Fruit fly (Drosophila melanogaster) whole organism, embryonic: ENCODE data around the gene alphaSnap.

Experiments
- B-H2 ChIP-seq: fragments of 200-800 bp; sonication (Bioruptor generic); optimal IDR thresholded peaks from 2 replicates; lab custom pipeline; 2018; ENCODE audit warnings: missing biosample characterization, mild to moderate bottlenecking, missing genetic modification characterization
- CG11456 ChIP-seq: fragments of 200-800 bp; sonication (Bioruptor generic); IDR thresholded peaks from 3 replicates; pipeline ENCODE4 v1.3.6; 2022; ENCODE audit warnings: missing biosample characterization, missing genetic modification characterization
- CG12155 ChIP-seq: fragments of 200-800 bp; sonication (Bioruptor generic); optimal IDR thresholded peaks from 3 replicates; lab custom pipeline; 2016; ENCODE audit warnings: missing biosample characterization, missing genetic modification characterization
- CG1233 ChIP-seq: fragments of 200-800 bp; sonication (Bioruptor generic); optimal IDR thresholded peaks from 4 replicates; lab custom pipeline; 2018; ENCODE audit warnings: missing biosample characterization, mild to moderate bottlenecking, missing genetic modification characterization
- CG13624 ChIP-seq: fragments of 200-800 bp; sonication (Bioruptor generic); optimal IDR thresholded peaks from 2 replicates; lab custom pipeline; 2016; ENCODE audit warnings: missing biosample characterization, missing genetic modification characterization
- CG14667 ChIP-seq: fragments of 200-800 bp; sonication (Bioruptor generic); IDR thresholded peaks from 2 replicates; pipeline ENCODE4 v1.3.6; 2022; ENCODE audit warnings: missing biosample characterization, missing genetic modification characterization
- CG14710 ChIP-seq: fragments of 200-800 bp; sonication (Bioruptor generic); optimal IDR thresholded peaks from 3 replicates; lab custom pipeline; 2019; ENCODE audit warnings: missing biosample characterization, mild to moderate bottlenecking, missing genetic modification characterization, moderate library complexity
- CG15479 ChIP-seq: fragments of 200-800 bp; sonication (Bioruptor generic); optimal IDR thresholded peaks from 3 replicates; lab custom pipeline; 2019; ENCODE audit warnings: missing biosample characterization, mild to moderate bottlenecking, missing genetic modification characterization, moderate library complexity
- CG16779 ChIP-seq: fragments of 200-800 bp; sonication (Bioruptor generic); IDR thresholded peaks from 2 replicates; pipeline ENCODE4 v1.3.6; 2022; ENCODE audit warnings: missing biosample characterization, missing genetic modification characterization
- CG2120 ChIP-seq: fragments of 200-800 bp; sonication (Bioruptor generic); optimal IDR thresholded peaks from 3 replicates; lab custom pipeline; 2016; ENCODE audit warnings: missing biosample characterization, missing genetic modification characterization
- CG2129 ChIP-seq: fragments of 200-800 bp; sonication (Bioruptor generic); IDR thresholded peaks from 2 replicates; pipeline ENCODE4 v1.3.6; 2022; ENCODE audit warnings: missing biosample characterization, missing genetic modification characterization; ENCODE audit not compliant: partially characterized antibody
- CG8944 ChIP-seq: fragments of 200-800 bp; sonication (Bioruptor generic); optimal IDR thresholded peaks from 3 replicates; lab custom pipeline; 2016; ENCODE audit warnings: missing biosample characterization, missing genetic modification characterization
- Camta ChIP-seq: fragments of 200-800 bp; sonication (Bioruptor generic); optimal IDR thresholded peaks from 2 replicates; lab custom pipeline; 2016; ENCODE audit warnings: missing biosample characterization, missing genetic modification characterization
- Chrac-16 ChIP-seq: fragments of 200-800 bp; sonication (Bioruptor generic); optimal IDR thresholded peaks from 3 replicates; lab custom pipeline; 2016; ENCODE audit warnings: missing biosample characterization, missing genetic modification characterization
- D19B ChIP-seq: fragments of 200-800 bp; sonication (Bioruptor generic); optimal IDR thresholded peaks from 2 replicates; lab custom pipeline; 2017; ENCODE audit warnings: missing biosample characterization, mild to moderate bottlenecking, missing genetic modification characterization
- Dip3 ChIP-seq: fragments of 200-800 bp; sonication (Bioruptor generic); optimal IDR thresholded peaks from 3 replicates; lab custom pipeline; 2016; ENCODE audit warnings: missing biosample characterization, missing genetic modification characterization
- Dll ChIP-seq: fragments of 200-800 bp; sonication (Bioruptor generic); IDR thresholded peaks from 4 replicates; pipeline ENCODE4 v1.3.6; 2022; ENCODE audit warnings: missing biosample characterization, missing genetic modification characterization; ENCODE audit not compliant: partially characterized antibody
- Doc2 ChIP-seq: fragments of 200-800 bp; sonication (Bioruptor generic); IDR thresholded peaks from 2 replicates; pipeline ENCODE4 v1.3.6; 2022; ENCODE audit warnings: missing biosample characterization, missing genetic modification characterization
- Elba2 ChIP-seq: fragments of 200-800 bp; sonication (Bioruptor generic); optimal IDR thresholded peaks from 3 replicates; lab custom pipeline; 2016; ENCODE audit warnings: missing biosample characterization, missing genetic modification characterization
- Fer3 ChIP-seq: fragments of 200-800 bp; sonication (Bioruptor generic); optimal IDR thresholded peaks from 2 replicates; lab custom pipeline; 2018; ENCODE audit warnings: missing biosample characterization, mild to moderate bottlenecking, missing genetic modification characterization, moderate library complexity
- HLH54F ChIP-seq: fragments of 200-800 bp; sonication (Bioruptor generic); optimal IDR thresholded peaks from 3 replicates; lab custom pipeline; 2016; ENCODE audit warnings: missing biosample characterization, missing genetic modification characterization
- HLHmδ ChIP-seq: fragments of 200-800 bp; sonication (Bioruptor generic); optimal IDR thresholded peaks from 2 replicates; lab custom pipeline; 2018; ENCODE audit warnings: missing biosample characterization, mild to moderate bottlenecking, missing genetic modification characterization, moderate library complexity
- HmgD ChIP-seq: fragments of 200-800 bp; sonication (Bioruptor generic); optimal IDR thresholded peaks from 3 replicates; lab custom pipeline; 2016; ENCODE audit warnings: missing biosample characterization, missing genetic modification characterization
- MBD-R2 ChIP-seq: fragments of 200-800 bp; sonication (Bioruptor generic); IDR thresholded peaks from 2 replicates; pipeline ENCODE4 v1.3.6; 2022; ENCODE audit warnings: missing biosample characterization, missing genetic modification characterization
- Myb ChIP-seq: fragments of 200-800 bp; sonication (Bioruptor generic); optimal IDR thresholded peaks from 2 replicates; lab custom pipeline; 2016; ENCODE audit warnings: missing biosample characterization, missing genetic modification characterization
- Nf-YB ChIP-seq: fragments of 200-800 bp; sonication (Bioruptor generic); optimal IDR thresholded peaks from 3 replicates; lab custom pipeline; 2019; ENCODE audit warnings: missing biosample characterization, mild to moderate bottlenecking, missing genetic modification characterization, moderate library complexity
- Opbp ChIP-seq: fragments of 200-800 bp; sonication (Bioruptor generic); IDR thresholded peaks from 3 replicates; pipeline ENCODE4 v1.3.6; 2022; ENCODE audit warnings: missing biosample characterization, missing genetic modification characterization; ENCODE audit not compliant: partially characterized antibody
- Poxn ChIP-seq: fragments of 200-800 bp; sonication (Bioruptor generic); IDR thresholded peaks from 2 replicates; pipeline ENCODE4 v1.3.6; 2022; ENCODE audit warnings: missing biosample characterization, missing genetic modification characterization
- Spps ChIP-seq: fragments of 200-800 bp; sonication (Bioruptor generic); optimal IDR thresholded peaks from 2 replicates; lab custom pipeline; 2018; ENCODE audit warnings: missing biosample characterization, mild to moderate bottlenecking, missing genetic modification characterization
- ase ChIP-seq: fragments of 200-800 bp; sonication (Bioruptor generic); IDR thresholded peaks from 3 replicates; pipeline ENCODE4 v1.3.6; 2022; ENCODE audit warnings: missing biosample characterization, missing genetic modification characterization
- btn ChIP-seq: fragments of 200-800 bp; sonication (Bioruptor generic); optimal IDR thresholded peaks from 2 replicates; lab custom pipeline; 2016; ENCODE audit warnings: missing biosample characterization, missing genetic modification characterization
- crc ChIP-seq: fragments of 200-800 bp; sonication (Bioruptor generic); optimal IDR thresholded peaks from 2 replicates; lab custom pipeline; 2016; ENCODE audit warnings: missing biosample characterization, missing genetic modification characterization
- crol ChIP-seq: fragments of 200-800 bp; sonication (Bioruptor generic); IDR thresholded peaks from 2 replicates; pipeline ENCODE4 v1.3.6; 2022; ENCODE audit warnings: missing biosample characterization, missing genetic modification characterization
- ems ChIP-seq: fragments of 200-800 bp; sonication (Bioruptor generic); optimal IDR thresholded peaks from 3 replicates; lab custom pipeline; 2016; ENCODE audit warnings: missing biosample characterization, missing genetic modification characterization
- ftz-f1 ChIP-seq: fragments of 200-800 bp; sonication (Bioruptor generic); optimal IDR thresholded peaks from 2 replicates; lab custom pipeline; 2016; ENCODE audit warnings: missing biosample characterization, missing genetic modification characterization
- hkb ChIP-seq, 2 experiments: fragments of 200-800 bp in 1 of 2; fragments of >200 bp in 1 of 2; sonication (Bioruptor generic) in 1 of 2; IDR thresholded peaks in 1 of 2; optimal IDR thresholded peaks in 1 of 2; 2 replicates each; pipeline versions ENCODE4 v1.3.6 to Lab custom; 2017 to 2022; ENCODE audit warnings: missing biosample characterization in 1 of 2, missing genetic modification characterization in 1 of 2
- lilli ChIP-seq: fragments of 200-800 bp; sonication (Bioruptor generic); optimal IDR thresholded peaks from 3 replicates; lab custom pipeline; 2016; ENCODE audit warnings: missing biosample characterization, missing genetic modification characterization
- pb ChIP-seq: fragments of 200-800 bp; sonication (Bioruptor generic); optimal IDR thresholded peaks from 3 replicates; lab custom pipeline; 2016; ENCODE audit warnings: missing biosample characterization, missing genetic modification characterization
- peb ChIP-seq: fragments of 200-800 bp; sonication (Bioruptor generic); IDR thresholded peaks from 2 replicates; pipeline ENCODE4 v1.3.6; 2022; ENCODE audit warnings: missing biosample characterization, missing genetic modification characterization
- pros ChIP-seq: fragments of 200-800 bp; sonication (Bioruptor generic); optimal IDR thresholded peaks from 3 replicates; lab custom pipeline; 2019; ENCODE audit warnings: missing biosample characterization, mild to moderate bottlenecking, missing genetic modification characterization, moderate library complexity
- pum ChIP-seq: fragments of 200-800 bp; sonication (Bioruptor generic); optimal IDR thresholded peaks from 2 replicates; lab custom pipeline; 2016; ENCODE audit warnings: missing biosample characterization, missing genetic modification characterization
- repo ChIP-seq: fragments of 200-800 bp; sonication (Bioruptor generic); optimal IDR thresholded peaks from 2 replicates; lab custom pipeline; 2016; ENCODE audit warnings: missing biosample characterization, missing genetic modification characterization
- schlank ChIP-seq: fragments of 200-800 bp; sonication (Bioruptor generic); optimal IDR thresholded peaks from 2 replicates; lab custom pipeline; 2018; ENCODE audit warnings: missing biosample characterization, mild to moderate bottlenecking, missing genetic modification characterization
- sisA ChIP-seq: fragments of 200-800 bp; sonication (Bioruptor generic); IDR thresholded peaks from 2 replicates; pipeline ENCODE4 v1.3.6; 2022; ENCODE audit warnings: missing biosample characterization, missing genetic modification characterization
- so ChIP-seq: fragments of 200-800 bp; sonication (Bioruptor generic); IDR thresholded peaks from 3 replicates; pipeline ENCODE4 v1.3.6; 2022; ENCODE audit warnings: missing biosample characterization, missing genetic modification characterization
- tgo ChIP-seq: fragments of 200-800 bp; sonication (Bioruptor generic); IDR thresholded peaks from 3 replicates; pipeline ENCODE4 v1.3.6; 2022; ENCODE audit warnings: missing biosample characterization, missing genetic modification characterization
- vnd ChIP-seq: fragments of 200-800 bp; sonication (Bioruptor generic); IDR thresholded peaks from 3 replicates; pipeline ENCODE4 v1.3.6; 2022; ENCODE audit warnings: missing biosample characterization, missing genetic modification characterization; ENCODE audit not compliant: partially characterized antibody
- z ChIP-seq: fragments of 200-800 bp; sonication (Bioruptor generic); IDR thresholded peaks from 3 replicates; pipeline ENCODE4 v1.3.6; 2022; ENCODE audit warnings: missing biosample characterization, missing genetic modification characterization
- zf30C ChIP-seq: fragments of 200-800 bp; sonication (Bioruptor generic); optimal IDR thresholded peaks from 3 replicates; lab custom pipeline; 2018; ENCODE audit warnings: missing biosample characterization, mild to moderate bottlenecking, missing genetic modification characterization

The alphaSnap gene

dm6 chr3L:20347762-20348580, 34.5 kb downstream of the alphaSnap start, which contains the start of the genes Rbbp5 and eRF1 (continued):
- TF ChIP-seq ase (GFP tag; lab: Robert Waterston, UW): peak; percentile 57; the same call in 2 of the 3 replicates
- TF ChIP-seq CG13624 (GFP tag; lab: Kevin White, UChicago): peak; percentile 68
- TF ChIP-seq CG12155 (GFP tag; lab: Kevin White, UChicago): peak; percentile 78
- TF ChIP-seq peb (GFP tag; lab: Robert Waterston, UW): peak; percentile 49; the same call in 1 of the 2 replicates
- peak; percentile 79 for TF ChIP-seq tgo (GFP tag; lab: Robert Waterston, UW)
- no peak for TF ChIP-seq Doc2
- TF ChIP-seq Camta (GFP tag; lab: Kevin White, UChicago): peak; percentile 30
- peak; percentile 18 for TF ChIP-seq Myb (GFP tag; lab: Kevin White, UChicago)
- TF ChIP-seq crc: peak; percentile 33
- peak; percentile 84 for TF ChIP-seq lilli (GFP tag; lab: Kevin White, UChicago)
- TF ChIP-seq repo (GFP tag; lab: Kevin White, UChicago): no peak
- TF ChIP-seq Elba2 (GFP tag; lab: Kevin White, UChicago): peak; percentile 53
- TF ChIP-seq hkb (optimal IDR thresholded peaks at IDR 0.05; lab: Kevin White, UChicago): peak; percentile 27
- peak; percentile 66; the same call in 1 of the 2 replicates for TF ChIP-seq hkb (GFP tag; IDR thresholded peaks at IDR 0.05; lab: Robert Waterston, UW)
- TF ChIP-seq crol (GFP tag; lab: Robert Waterston, UW): no peak
- no peak for TF ChIP-seq D19B (GFP tag; lab: Kevin White, UChicago)
- TF ChIP-seq schlank (tag; lab: Kevin White, UChicago): no peak
- no peak for TF ChIP-seq so (GFP tag; lab: Robert Waterston, UW)
- TF ChIP-seq Dll (GFP tag; lab: Robert Waterston, UW): peak; percentile 93
- no peak for TF ChIP-seq Poxn
- TF ChIP-seq ftz-f1 (GFP tag; lab: Kevin White, UChicago): no peak
- TF ChIP-seq Chrac-16 (GFP tag; lab: Kevin White, UChicago): peak; percentile 82
- TF ChIP-seq HLHmδ (GFP tag; lab: Kevin White, UChicago): no peak
- peak; percentile 61 for TF ChIP-seq CG1233 (GFP tag; lab: Kevin White, UChicago)
- TF ChIP-seq pb (GFP tag; lab: Kevin White, UChicago): no peak
- no peak for TF ChIP-seq z (GFP tag; lab: Robert Waterston, UW)
- peak; percentile 32 for TF ChIP-seq pum (GFP tag; lab: Kevin White, UChicago)
- TF ChIP-seq CG2120: peak; percentile 87
- TF ChIP-seq CG16779 (GFP tag; lab: Robert Waterston, UW): no peak
- peak; percentile 86 for TF ChIP-seq CG14710 (tag; lab: Kevin White, UChicago)
- TF ChIP-seq vnd: peak; percentile 89
- peak; percentile 44 for TF ChIP-seq Nf-YB (GFP tag; lab: Kevin White, UChicago)
- peak; percentile 75 for TF ChIP-seq HLH54F
- peak; percentile 58 for TF ChIP-seq ems (GFP tag; lab: Kevin White, UChicago)
- no peak for TF ChIP-seq CG14667 (GFP tag; lab: Robert Waterston, UW)
- TF ChIP-seq Fer3: peak; percentile 72
- TF ChIP-seq sisA (GFP tag; lab: Robert Waterston, UW): no peak; the same call in 1 of the 2 replicates
- TF ChIP-seq CG2129 (GFP tag; lab: Robert Waterston, UW): peak; percentile 73
- TF ChIP-seq B-H2: peak; percentile 75
- no peak for TF ChIP-seq btn (GFP tag; lab: Kevin White, UChicago)
- no peak for TF ChIP-seq zf30C (GFP tag; lab: Kevin White, UChicago)
- TF ChIP-seq CG11456: no peak; the same call in 2 of the 3 replicates
- peak; percentile 41 for TF ChIP-seq CG8944 (GFP tag; lab: Kevin White, UChicago)
- TF ChIP-seq Dip3: peak; percentile 51
- TF ChIP-seq MBD-R2 (GFP tag; lab: Robert Waterston, UW): peak; percentile 70
- no peak for TF ChIP-seq pros
- TF ChIP-seq HmgD: peak; percentile 37
- TF ChIP-seq Spps (tag; lab: Kevin White, UChicago): peak; percentile 38
- TF ChIP-seq CG15479: peak; percentile 74
- peak; percentile 94 for TF ChIP-seq Opbp
